Fruit fly (Drosophila melanogaster) whole organism, larva: Measurements from ENCODE around the gene hob.

Source experiments
- noc ChIP-seq: fragments of 200-800 bp; sonication (Bioruptor generic); optimal IDR thresholded peaks from 3 replicates; lab custom pipeline; 2019; ENCODE audit warnings: missing biosample characterization, mild to moderate bottlenecking, missing genetic modification characterization, moderate library complexity

hob gene

DNA sequence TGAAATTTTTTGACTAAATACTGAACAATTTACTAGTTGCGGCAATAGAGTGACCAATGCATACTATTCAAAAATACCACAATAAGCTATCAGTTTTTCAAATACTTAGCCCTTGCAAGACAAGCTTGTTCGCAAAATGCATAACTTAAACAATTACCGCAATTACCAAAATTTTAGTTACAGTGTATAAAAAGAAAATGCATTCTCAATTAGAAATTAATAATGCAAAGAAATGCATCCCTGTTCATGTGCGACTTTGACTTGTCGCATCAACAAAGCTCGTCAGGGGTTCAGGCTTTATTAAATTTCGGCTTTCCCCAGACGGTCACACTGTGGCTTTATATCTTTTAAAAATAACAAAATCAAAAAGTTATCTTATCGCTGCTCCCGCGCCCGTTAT is at the start of gene hob, which contains the start of gene nSMase:
hob (minus strand) TSS at position 62 of the 400 bp plus-strand sequence.
nSMase (plus strand) TSS at position 298 of the 400 bp plus-strand sequence.
- no peak for TF ChIP-seq noc (tag; lab: Kevin White, UChicago)

DNA sequence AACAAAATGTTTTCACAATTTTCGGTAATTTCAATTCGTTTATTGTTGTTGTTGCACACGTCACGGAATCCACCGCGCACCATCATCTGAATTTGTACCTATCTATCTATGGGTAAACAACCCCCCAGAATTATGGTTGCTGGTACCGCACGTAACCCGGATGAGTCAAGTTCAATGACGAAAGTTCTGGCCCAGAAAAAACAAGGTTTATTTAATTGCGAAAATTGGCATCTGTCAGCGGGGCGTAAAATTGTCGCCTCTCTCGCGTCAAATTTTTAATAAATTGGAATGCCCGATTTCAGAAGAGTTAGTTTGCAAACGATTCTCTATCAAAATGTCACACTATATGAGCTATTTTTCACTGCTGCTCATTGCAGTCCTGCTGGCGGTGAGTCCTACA is 49.4 kb upstream of the hob start, which contains the start of gene CG34265:
CG34265 (plus strand) TSS at position 301 of the 400 bp plus-strand sequence.
- TF ChIP-seq noc (tag; lab: Kevin White, UChicago): no peak

DNA sequence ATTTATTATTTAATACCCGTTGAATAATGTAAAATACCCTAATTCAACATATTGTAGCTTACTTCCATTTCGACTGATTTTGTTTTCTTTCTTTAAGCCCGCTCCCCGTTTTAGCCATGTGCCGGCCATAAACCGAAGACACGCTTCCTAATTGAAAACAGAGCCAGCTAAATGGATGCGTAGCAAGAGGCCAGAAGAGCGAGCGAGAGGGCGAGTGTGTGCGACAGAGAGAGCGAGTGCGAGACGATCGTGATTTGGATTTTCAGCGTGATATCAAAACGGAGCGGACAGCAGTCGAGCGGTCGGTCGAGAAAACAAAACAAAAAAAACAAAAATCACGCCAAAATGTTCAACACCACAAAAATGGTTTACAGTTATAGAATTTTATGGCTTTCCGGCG is 47.6 kb upstream of the hob start:
- TF ChIP-seq noc (tag; lab: Kevin White, UChicago): no peak

DNA sequence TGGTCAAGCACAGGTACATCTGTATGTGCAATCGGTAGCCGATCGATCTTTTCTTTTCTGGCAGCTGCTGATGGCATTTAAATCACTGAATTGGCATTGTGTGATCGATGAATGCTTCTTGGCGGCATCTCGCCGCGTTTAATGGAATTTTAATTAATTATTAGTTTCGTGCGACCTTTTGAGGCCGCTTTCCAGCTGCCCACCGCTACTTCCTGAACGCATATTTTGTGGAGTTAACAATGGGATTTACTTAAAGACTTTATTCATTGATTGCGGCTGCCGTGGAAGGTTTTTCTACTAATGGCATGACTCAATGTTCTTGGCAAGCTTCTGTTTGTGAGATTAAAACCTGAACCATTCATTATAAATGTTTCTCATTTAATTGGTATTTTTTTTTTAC is 42.9 kb upstream of the hob start:
- TF ChIP-seq noc (tag; lab: Kevin White, UChicago): no peak

DNA sequence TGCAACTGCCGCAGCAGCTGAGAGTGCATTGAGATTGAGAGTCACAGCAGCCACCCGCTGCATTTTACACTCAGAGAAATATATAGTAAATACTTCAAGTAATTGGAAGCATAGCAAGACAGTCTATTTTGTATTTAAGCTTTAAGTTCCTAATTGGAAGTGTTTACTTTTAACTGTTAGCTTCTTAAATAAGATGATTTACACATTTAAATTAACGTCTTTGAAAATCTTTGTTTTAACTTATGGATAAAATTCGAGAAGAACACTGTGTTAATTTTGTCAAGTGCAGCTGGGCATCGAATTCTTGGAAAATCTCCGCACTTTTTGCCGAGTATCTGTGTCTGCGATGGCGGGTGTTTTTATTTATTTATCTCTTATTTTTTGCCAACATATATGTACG is 41.0 kb upstream of the hob start:
- no peak for TF ChIP-seq noc (tag; lab: Kevin White, UChicago)

DNA sequence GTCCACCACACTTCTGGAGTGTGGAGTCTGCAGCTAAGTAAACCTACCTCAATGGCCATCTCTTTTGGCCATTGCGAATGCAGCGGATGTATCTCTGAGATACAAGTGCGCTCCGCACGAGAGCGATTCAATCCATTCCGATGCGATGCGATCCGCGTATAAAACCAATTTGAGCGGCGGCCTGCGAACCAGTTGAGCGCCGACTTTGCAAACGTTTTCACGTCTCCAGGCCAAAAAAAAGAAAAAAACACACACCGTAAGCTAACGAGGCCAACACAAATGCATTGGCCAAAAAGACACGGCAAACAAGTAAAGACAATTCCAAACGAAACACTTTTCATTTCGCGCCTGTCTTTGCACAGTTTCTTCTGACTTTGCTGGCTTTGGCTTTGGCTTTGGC is 39.0 kb upstream of the hob start, which contains the start of gene ckd:
ckd (plus strand) TSS at position 189 of the 400 bp plus-strand sequence.
- TF ChIP-seq noc (tag; lab: Kevin White, UChicago): no peak

DNA sequence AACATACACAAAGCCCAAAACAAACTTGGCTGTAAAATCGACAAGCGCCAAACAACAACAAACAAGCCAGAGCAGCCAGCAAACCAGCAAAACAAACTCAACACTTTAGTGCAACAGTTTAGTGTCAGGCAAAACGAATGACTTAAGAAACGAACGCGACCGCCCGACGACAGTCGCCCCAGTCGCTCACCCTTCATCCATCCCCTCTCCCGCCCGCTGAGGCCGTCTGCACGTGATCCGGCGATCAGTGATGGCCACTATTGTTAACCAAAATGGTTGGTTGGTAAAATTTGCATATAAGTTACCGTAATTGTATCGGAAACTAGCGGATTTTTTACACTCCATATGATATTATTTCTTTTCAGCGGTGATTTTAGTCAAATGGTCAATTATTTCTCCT is 34.9 kb upstream of the hob start:
- no peak for TF ChIP-seq noc (tag; lab: Kevin White, UChicago)

DNA sequence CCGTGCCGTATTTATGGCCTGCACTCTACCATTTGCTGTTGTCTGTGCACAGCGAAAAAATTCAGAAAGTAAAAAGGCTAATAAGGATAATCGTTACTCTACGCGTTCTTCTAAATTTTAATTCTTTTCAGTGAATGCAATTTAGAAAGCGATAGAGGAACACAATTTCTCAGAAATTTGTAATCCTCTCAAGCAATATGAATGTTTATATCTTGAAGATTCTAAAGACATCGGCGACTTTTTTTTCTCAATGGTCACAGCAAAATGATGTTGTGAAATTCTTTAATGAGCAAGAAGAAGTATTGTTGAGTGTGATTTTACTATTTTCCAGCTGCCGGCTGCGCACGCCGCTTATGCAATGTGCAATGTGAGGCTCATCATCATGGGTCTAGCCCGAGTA is 34.2 kb upstream of the hob start:
- TF ChIP-seq noc (tag; lab: Kevin White, UChicago): no peak

DNA sequence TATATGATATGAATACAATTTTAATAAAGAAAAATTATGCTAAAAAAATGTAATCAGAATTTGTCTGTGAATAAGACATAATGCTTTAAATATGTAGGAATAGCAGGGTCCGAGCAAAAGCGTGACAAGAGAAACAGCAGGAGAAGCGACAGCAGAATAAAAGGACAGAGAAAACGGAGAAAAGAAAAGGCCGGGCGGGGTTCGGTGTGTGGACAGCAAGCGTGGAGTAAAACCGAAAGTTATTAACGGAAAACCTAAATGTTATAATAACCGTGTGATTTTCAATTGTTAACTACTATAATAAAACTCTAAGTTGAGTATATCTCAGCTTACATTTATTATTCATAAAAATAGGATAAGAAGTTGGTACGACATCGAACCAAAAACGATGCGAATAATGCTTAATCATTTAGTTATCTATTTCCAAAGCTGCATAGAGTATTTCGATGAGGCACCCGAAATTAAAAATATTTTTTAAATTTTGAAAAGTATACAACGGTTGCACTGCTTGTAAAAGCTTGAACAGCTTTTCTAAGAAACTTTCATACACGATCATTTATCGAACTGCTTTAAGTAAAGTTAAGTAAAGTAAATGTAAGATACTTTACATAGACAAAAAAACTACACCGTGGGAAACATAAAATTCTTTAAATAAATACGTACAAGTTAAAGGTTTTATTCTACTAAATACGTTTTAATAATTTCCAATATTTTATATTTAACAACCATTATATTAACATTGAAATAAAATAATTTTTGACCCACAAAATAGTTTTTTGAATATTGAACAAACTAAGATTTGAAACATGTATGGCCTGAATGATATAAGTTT is 33.2 kb upstream of the hob start:
- no peak for TF ChIP-seq noc (tag; lab: Kevin White, UChicago)

DNA sequence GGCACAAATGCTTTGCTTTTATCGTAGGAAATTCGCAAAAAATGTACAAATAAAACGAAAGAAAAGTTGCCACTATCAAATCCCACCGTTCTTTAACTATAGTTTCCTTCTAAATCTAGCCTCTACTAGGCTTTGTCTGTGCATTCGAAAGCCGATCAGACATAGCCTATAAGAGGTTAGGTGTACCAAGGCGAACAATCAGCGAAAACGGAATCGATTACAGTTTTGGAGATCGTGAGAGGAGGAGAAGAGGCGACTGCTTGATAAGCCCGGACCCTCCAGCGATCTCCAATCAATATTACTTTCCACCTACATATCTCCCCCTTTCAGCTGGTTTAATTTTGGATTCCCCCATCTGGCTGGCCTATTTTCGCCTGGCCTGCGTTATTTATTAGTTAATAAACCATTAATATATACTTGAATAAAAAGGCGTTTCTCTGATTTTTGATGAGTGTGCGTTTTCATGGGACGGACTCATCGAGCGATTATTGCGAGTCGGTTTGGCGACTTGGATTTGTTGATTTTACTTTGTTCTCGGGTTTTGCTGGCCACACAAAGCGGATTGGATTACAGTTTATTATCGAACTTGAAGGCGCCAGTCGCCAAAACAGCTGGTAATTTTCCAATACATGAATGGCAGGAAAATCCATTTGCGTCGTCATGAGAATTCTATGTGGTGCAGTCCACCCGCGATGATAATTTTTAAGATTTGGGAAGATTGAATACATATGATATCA is 32.4 kb upstream of the hob start:
- TF ChIP-seq noc (tag; lab: Kevin White, UChicago): no peak

DNA sequence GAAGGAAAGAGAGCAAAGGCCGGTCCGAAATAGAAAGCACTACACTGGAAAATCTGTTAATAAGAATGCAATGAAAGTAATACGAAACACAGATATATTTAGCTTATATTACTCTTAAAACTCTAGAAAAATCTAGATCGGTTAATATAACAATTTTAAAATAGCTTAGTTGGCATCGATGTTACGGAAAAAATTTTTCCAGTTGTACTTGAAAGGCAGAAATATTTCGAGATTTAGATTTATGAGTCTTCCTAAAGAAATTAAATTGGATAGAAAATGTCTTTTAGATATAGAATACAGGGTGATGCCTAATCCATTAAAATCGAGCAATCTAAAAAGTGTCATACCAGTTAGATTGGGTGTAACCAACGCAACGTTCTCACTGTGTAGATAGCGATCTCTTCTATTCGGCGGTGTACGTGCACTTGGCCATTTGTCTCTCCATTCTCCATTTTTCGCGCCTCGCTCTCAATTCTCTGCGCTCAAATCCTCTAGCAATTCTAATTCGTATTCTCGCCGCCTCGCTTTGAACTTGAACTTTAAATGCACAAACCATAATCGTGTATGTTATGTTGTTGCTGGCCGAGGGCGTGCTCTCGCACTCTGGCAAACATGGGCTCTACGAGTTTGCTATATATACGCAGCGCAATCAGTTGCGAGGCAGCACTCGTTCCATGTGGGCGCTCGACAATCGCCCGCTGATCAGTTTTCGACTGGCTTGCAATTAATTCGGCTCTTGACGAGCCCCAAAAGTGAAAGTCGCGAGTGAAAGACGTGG is 31.5 kb upstream of the hob start:
- peak; percentile 98 for TF ChIP-seq noc (tag; lab: Kevin White, UChicago)

DNA sequence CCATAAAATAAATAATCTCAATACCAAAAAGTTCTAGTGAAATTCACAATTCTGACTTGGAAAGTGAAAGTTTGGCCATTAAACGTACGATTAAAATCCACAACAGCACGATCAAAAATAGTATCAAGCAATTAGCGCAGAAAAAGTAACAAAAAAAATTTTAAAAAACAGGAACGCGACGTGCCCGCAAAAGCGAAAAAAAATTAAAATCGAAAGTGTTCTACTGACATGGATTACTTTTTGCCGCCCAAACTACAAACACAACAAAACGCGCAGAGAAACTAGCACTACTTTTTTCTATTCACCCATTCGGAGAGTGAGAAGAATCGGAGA is 30.9 kb upstream of the hob start:
- no peak for TF ChIP-seq noc (tag; lab: Kevin White, UChicago)

DNA sequence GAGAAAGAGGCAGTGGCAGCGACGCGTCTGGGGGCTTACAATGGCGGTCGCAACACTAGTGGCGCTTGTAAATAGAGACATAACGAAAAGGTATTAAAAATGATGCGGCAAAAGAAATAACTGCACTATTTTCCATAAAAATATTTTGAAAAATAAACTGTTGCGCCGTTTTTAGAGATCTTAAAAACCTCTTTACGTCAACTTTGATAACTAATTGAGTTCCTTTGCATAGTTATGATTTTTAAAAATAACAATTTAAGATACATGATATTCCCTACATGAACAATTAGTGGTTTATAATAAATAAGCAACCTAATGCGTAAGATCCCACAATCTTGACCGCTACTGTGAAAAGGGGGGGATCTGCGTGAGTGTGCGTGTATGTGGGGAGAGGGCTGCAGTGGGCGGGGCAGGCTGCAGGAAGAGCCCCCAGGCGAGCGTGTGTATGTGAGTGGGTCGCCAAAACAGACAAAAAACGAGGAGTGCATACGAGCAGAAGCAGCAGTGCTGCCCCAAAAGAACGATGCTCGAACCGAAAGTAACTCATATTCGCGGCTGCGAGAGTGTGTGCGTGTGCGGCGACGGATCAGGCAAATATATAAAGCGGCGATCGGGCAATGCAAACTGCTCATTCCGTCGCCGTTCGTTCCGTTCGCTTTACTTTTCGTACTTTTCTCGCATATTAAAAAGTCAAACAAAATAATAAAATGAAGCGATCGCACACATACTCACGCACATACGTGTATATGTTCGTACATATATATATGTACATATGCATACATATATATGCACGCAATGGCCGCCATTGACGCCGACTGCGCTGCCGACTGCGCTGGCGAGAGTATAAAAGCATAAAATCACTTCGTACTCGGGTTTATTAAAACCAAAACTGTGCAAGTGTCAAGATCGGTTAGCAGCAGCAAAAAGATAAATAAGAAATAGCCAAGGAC is 30.3 kb upstream of the hob start:
- peak; percentile 83 for TF ChIP-seq noc (tag; lab: Kevin White, UChicago)

DNA sequence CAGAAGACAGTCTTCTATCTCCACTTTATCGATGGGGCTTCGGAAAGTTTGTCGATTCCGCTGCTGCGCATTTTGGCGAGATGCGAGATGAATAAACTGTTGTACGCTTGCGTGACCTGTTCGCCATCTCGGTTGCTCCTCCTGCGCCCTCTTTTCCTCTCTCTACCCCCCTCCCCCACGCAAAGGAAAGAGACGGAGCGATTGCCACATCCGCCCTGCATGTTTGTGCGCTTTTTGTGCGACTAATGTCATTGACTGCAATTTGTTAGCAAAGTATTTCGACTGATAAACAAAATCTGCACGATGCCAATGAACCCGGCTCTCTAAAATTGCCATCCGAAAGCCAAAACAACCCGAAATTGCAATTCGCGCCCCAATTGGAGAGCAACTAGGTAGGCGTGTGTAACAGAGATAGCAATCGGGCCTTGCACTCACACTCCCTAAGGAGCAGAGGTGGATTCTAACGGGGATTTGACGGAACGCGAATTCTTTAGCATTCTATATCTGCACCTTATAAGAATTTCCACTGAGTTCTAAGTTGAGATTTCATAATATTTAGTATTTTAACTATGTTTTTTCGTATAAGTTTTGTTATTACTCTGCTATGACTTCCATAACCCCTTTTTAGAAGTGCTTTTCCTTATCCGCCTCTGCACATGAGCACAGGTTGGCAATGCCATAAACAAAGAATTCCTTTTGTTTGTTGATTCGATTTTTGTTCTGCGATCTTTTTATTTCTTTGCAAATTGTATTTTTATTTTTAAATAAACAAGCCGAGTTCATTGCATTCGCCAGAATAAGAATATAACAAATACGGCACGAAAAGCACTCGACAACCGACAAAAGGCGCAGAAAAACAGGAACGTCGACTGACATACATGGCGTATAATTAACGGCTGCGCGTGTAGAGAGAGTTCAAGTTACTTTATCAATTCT is 28.7 kb upstream of the hob start, which contains the start of gene CG43389:
CG43389 (plus strand) TSS at position 886 of the 936 bp plus-strand sequence.
- no peak for TF ChIP-seq noc (tag; lab: Kevin White, UChicago)
